Fruit fly (Drosophila melanogaster): Measurements from ENCODE around the gene mtm.

mtm gene

dm6 chr2L:6068544-6069251, 31.9 kb upstream of the mtm start, which contains the start of the genes CG9150 and Pfdn1 (continued):
- TF ChIP-seq Scr (GFP tag; IDR thresholded peaks at IDR 0.05; ENCODE audit: partially characterized antibody), result peak; percentile 90
- TF ChIP-seq Bteb2 (GFP tag; optimal IDR thresholded peaks at IDR 0.05), result no peak
- TF ChIP-seq zfh2 (GFP tag; optimal IDR thresholded peaks at IDR 0.05), result no peak
- peak; percentile 85 for TF ChIP-seq CG6791 (GFP tag; IDR thresholded peaks at IDR 0.05; ENCODE audit: partially characterized antibody)
- peak; percentile 65; the same call in 2 of the 3 replicates for TF ChIP-seq mld (GFP tag; IDR thresholded peaks at IDR 0.05; ENCODE audit: partially characterized antibody)
- TF ChIP-seq CG14965 (GFP tag; optimal IDR thresholded peaks at IDR 0.05; ENCODE audit: borderline replicate concordance), result no peak
- no peak for TF ChIP-seq CG12942 (GFP tag; optimal IDR thresholded peaks at IDR 0.05)
- no peak for TF ChIP-seq CG31365 (tag; optimal IDR thresholded peaks at IDR 0.05)
- TF ChIP-seq knrl (GFP tag; IDR thresholded peaks at IDR 0.05; ENCODE audit: partially characterized antibody), result peak; percentile 81
- no peak for TF ChIP-seq CG3838 (GFP tag; optimal IDR thresholded peaks at IDR 0.05)
- no peak for TF ChIP-seq Abd-B (GFP tag; optimal IDR thresholded peaks at IDR 0.05)
- TF ChIP-seq CG32772 (GFP tag; IDR thresholded peaks at IDR 0.05), result peak; percentile 83
- TF ChIP-seq exex (tag; optimal IDR thresholded peaks at IDR 0.05), result no peak
- peak; percentile 89 for TF ChIP-seq Opbp (GFP tag; IDR thresholded peaks at IDR 0.05; ENCODE audit: partially characterized antibody)
- peak; percentile 89 for TF ChIP-seq tna (GFP tag; IDR thresholded peaks at IDR 0.05; ENCODE audit: partially characterized antibody)
- TF ChIP-seq sqz (GFP tag; optimal IDR thresholded peaks at IDR 0.05), result peak; percentile 93
- TF ChIP-seq MBD-R2 (GFP tag; IDR thresholded peaks at IDR 0.05), result peak; percentile 77
- peak; percentile 39 for TF ChIP-seq Ets97D (GFP tag; optimal IDR thresholded peaks at IDR 0.05)
- peak; percentile 89 for TF ChIP-seq Dll (GFP tag; IDR thresholded peaks at IDR 0.05; ENCODE audit: partially characterized antibody)
- peak; percentile 12 for TF ChIP-seq nmo (GFP tag; optimal IDR thresholded peaks at IDR 0.05)
- no peak for TF ChIP-seq CG32767 (GFP tag; IDR thresholded peaks at IDR 0.05)
- TF ChIP-seq gcm2 (GFP tag; optimal IDR thresholded peaks at IDR 0.05), result no peak
- no peak for TF ChIP-seq corto (GFP tag; optimal IDR thresholded peaks at IDR 0.05)
- peak; percentile 17 for TF ChIP-seq gfzf (GFP tag; optimal IDR thresholded peaks at IDR 0.05)
- peak; percentile 21 for TF ChIP-seq CG10267 (tag; optimal IDR thresholded peaks at IDR 0.05)
- TF ChIP-seq tap (tag; optimal IDR thresholded peaks at IDR 0.05), result no peak
- no peak for TF ChIP-seq CG1233 (GFP tag; optimal IDR thresholded peaks at IDR 0.05)
- peak; percentile 82 for TF ChIP-seq Med (GFP tag)
- TF ChIP-seq ci (GFP tag; IDR thresholded peaks at IDR 0.05), result no peak
- no peak for TF ChIP-seq CG1529 (GFP tag; optimal IDR thresholded peaks at IDR 0.05)
- TF ChIP-seq CG6654 (GFP tag; optimal IDR thresholded peaks at IDR 0.05), result no peak
- TF ChIP-seq CG17568 (GFP tag; optimal IDR thresholded peaks at IDR 0.05), result no peak
- TF ChIP-seq dm (GFP tag; optimal IDR thresholded peaks at IDR 0.05), result peak; percentile 50
- no peak for TF ChIP-seq CG14441 (GFP tag; IDR thresholded peaks at IDR 0.05)
- TF ChIP-seq CG15269 (tag; optimal IDR thresholded peaks at IDR 0.05), result no peak
- no peak for TF ChIP-seq psq (GFP tag; optimal IDR thresholded peaks at IDR 0.05)
- TF ChIP-seq zen2 (GFP tag; IDR thresholded peaks at IDR 0.05; ENCODE audit: partially characterized antibody), result peak; percentile 80
- peak; percentile 18 for TF ChIP-seq Sin3A (optimal IDR thresholded peaks at IDR 0.05)
- no peak for TF ChIP-seq trh (GFP tag; optimal IDR thresholded peaks at IDR 0.05)
- peak; percentile 25 for TF ChIP-seq CG2120 (GFP tag; optimal IDR thresholded peaks at IDR 0.05)
- TF ChIP-seq ro (GFP tag; IDR thresholded peaks at IDR 0.05), result no peak
- no peak for TF ChIP-seq bcd (GFP tag; optimal IDR thresholded peaks at IDR 0.05)
- TF ChIP-seq trem (tag; optimal IDR thresholded peaks at IDR 0.05), result peak; percentile 26
- TF ChIP-seq dmrt99B (tag; optimal IDR thresholded peaks at IDR 0.05), result no peak
- TF ChIP-seq nau (GFP tag; optimal IDR thresholded peaks at IDR 0.05), result no peak
- no peak for TF ChIP-seq sim (GFP tag; IDR thresholded peaks at IDR 0.05)
- peak; percentile 95 for TF ChIP-seq E2f2 (GFP tag; IDR thresholded peaks at IDR 0.05)
- TF ChIP-seq Bgb (GFP tag; IDR thresholded peaks at IDR 0.05; ENCODE audit: partially characterized antibody), result peak; percentile 94
- TF ChIP-seq ATbp (GFP tag; optimal IDR thresholded peaks at IDR 0.05), result no peak

All from whole organism, embryonic.